Worm (Caenorhabditis elegans) whole organism, L3 larva: ENCODE results near the gene Y59A8B.24.

Experiments used
- ZK546.5 ChIP-seq: sonication (generic microtip); optimal IDR thresholded peaks from 2 replicates; lab custom pipeline; 2017; ENCODE audit warnings: missing biosample characterization, missing genetic modification characterization
- ceh-9 ChIP-seq: sonication (generic microtip); optimal IDR thresholded peaks from 2 replicates; lab custom pipeline; 2018; ENCODE audit warnings: missing biosample characterization, missing genetic modification characterization
- daf-12 ChIP-seq: fragments of 150-350 bp; optimal IDR thresholded peaks from 2 replicates; lab custom pipeline; 2014; ENCODE audit warnings: missing biosample characterization, missing genetic modification reagents, missing genetic modification characterization
- egl-27 ChIP-seq: sonication (generic microtip); optimal IDR thresholded peaks from 4 replicates; lab custom pipeline; 2017; ENCODE audit warnings: missing biosample characterization, missing genetic modification reagents, missing genetic modification characterization
- eor-1 ChIP-seq, 2 experiments: fragments of 150-350 bp; optimal IDR thresholded peaks; 2 replicates each; lab custom pipeline; 2014 to 2018; ENCODE audit warnings: missing biosample characterization in 2 of 2, missing genetic modification characterization in 2 of 2
- fkh-10 ChIP-seq: sonication (generic microtip); optimal IDR thresholded peaks from 2 replicates; lab custom pipeline; 2017; ENCODE audit warnings: missing biosample characterization, missing genetic modification reagents, missing genetic modification characterization
- mdl-1 ChIP-seq: fragments of 150-350 bp; optimal IDR thresholded peaks from 2 replicates; lab custom pipeline; 2014; ENCODE audit warnings: missing biosample characterization, missing genetic modification characterization
- mml-1 ChIP-seq: fragments of 150-350 bp; sonication (generic microtip); optimal IDR thresholded peaks from 3 replicates; lab custom pipeline; 2014; ENCODE audit warnings: missing biosample characterization, missing genetic modification characterization
- nfya-1 ChIP-seq: sonication (generic microtip); optimal IDR thresholded peaks from 2 replicates; lab custom pipeline; 2017; ENCODE audit warnings: missing genetic modification characterization, mild to moderate bottlenecking, missing compliant biosample characterization, antibody characterized with exemption, moderate library complexity; ENCODE audit not compliant: insufficient read depth
- nhr-12 ChIP-seq: fragments of 150-350 bp; optimal IDR thresholded peaks from 2 replicates; lab custom pipeline; 2014; ENCODE audit warnings: missing biosample characterization, missing genetic modification characterization
- nhr-23 ChIP-seq: fragments of 150-350 bp; optimal IDR thresholded peaks from 2 replicates; lab custom pipeline; 2014; ENCODE audit warnings: missing biosample characterization, missing genetic modification reagents, missing genetic modification characterization
- nhr-237 ChIP-seq: fragments of 150-350 bp; optimal IDR thresholded peaks from 2 replicates; lab custom pipeline; 2014; ENCODE audit warnings: missing biosample characterization, missing genetic modification characterization
- nhr-28 ChIP-seq: fragments of 150-350 bp; optimal IDR thresholded peaks from 2 replicates; lab custom pipeline; 2014; ENCODE audit warnings: missing biosample characterization, missing genetic modification characterization
- nhr-76 ChIP-seq: fragments of 150-350 bp; sonication (generic microtip); optimal IDR thresholded peaks from 5 replicates; lab custom pipeline; 2014; ENCODE audit warnings: missing biosample characterization, missing genetic modification characterization
- snpc-4 ChIP-seq: fragments of 150-350 bp; optimal IDR thresholded peaks from 2 replicates; lab custom pipeline; 2014; ENCODE audit warnings: missing biosample characterization, missing genetic modification characterization
- ztf-4 ChIP-seq: fragments of 150-350 bp; optimal IDR thresholded peaks from 2 replicates; lab custom pipeline; 2014; ENCODE audit warnings: missing biosample characterization, missing genetic modification characterization

The Y59A8B.24 gene

DNA sequence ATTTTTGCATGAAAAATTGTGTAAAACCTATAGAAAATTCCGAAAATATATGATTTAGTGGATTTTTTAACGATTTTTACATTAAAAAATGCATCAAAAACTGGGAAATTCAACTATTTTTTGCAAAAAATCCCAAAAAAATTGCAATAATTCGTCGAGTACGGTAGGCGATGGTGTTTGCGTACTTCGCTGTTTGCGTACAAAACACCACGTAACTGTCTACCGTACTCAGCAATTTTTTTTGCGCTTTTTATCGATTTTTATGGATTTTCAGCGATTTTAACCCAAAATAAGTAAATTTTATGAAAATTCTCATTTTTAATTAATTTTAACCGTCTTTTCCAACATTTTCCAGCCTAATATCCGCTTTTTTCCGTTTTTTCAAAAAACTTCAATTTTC is 31.2 kb downstream of the Y59A8B.24 start:
- TF ChIP-seq nhr-76 (tag; lab: Kevin White, UChicago) (no peak), nhr-23 (tag; lab: Kevin White, UChicago) (no peak), nhr-237 (tag; lab: Kevin White, UChicago) (no peak), mml-1 (tag; lab: Kevin White, UChicago) (no peak), daf-12 (tag; lab: Kevin White, UChicago) (no peak), nhr-12 (tag; lab: Kevin White, UChicago) (no peak), egl-27 (no peak), ztf-4 (tag; lab: Kevin White, UChicago) (no peak), ceh-9 (tag; lab: Kevin White, UChicago) (no peak), eor-1 (tag; optimal IDR thresholded peaks at IDR 0.05; lab: Kevin White, UChicago) (no peak)

DNA sequence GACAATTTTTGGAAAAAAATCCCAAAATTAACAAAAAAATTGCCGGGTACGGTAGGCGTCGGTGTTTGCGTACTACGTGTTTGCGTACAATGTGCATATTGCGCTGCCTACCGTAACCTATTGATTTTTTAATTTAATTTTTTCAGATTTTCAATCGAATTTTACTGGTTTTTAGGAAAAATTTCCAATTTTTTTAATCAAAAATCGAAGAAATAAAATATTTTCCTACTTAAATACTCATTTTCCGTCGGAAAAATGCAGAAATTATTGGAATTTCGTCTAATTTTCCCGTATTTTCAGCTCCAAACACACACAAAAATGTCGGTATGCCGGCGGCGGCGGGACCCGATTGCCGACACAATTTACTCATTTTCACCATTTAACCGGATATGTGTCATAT is 34.2 kb downstream of the Y59A8B.24 start, which contains the start of gene Y59A8B.21:
TSS of gene Y59A8B.21 (plus strand) at position 301 of the 400 bp plus-strand sequence.
- TF ChIP-seq daf-12 (tag; lab: Kevin White, UChicago) = no peak
- TF ChIP-seq mdl-1 = no peak
- TF ChIP-seq, all 47 proteins: peak for 0

DNA sequence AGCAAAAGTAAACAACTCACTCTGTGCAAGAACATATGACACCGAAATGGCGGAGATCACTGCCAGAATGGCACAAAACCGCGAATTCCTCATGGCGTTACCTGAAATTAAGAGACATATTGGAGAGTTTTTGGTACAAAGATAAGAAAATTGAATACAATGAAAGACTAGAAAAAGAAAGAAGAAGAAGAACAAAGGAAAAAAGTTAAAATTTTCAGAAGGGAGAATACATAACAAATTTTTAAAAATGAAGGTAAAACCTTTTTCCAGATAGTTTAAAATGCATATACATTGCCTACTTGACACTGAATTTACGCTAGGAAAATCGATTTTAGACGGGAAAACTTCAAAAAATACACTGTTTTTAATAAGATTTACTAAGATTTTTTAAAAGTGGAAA is 49.5 kb downstream of the Y59A8B.24 start, which contains the start of gene lon-8:
TSS of gene lon-8 (minus strand) at position 101 of the 400 bp plus-strand sequence.
- TF ChIP-seq nhr-237 (tag; lab: Kevin White, UChicago) = no peak
- no peak for TF ChIP-seq eor-1 (tag; optimal IDR thresholded peaks at IDR 0.05; lab: Kevin White, UChicago)
- TF ChIP-seq snpc-4 (tag; lab: Kevin White, UChicago) = no peak
- no peak for TF ChIP-seq nhr-76 (tag; lab: Kevin White, UChicago)
- TF ChIP-seq fkh-10 = no peak
- no peak for TF ChIP-seq nhr-12 (tag; lab: Kevin White, UChicago)
- no peak for TF ChIP-seq nhr-28
- TF ChIP-seq ZK546.5 (tag; lab: Kevin White, UChicago) = no peak
- TF ChIP-seq nfya-1 (tag; lab: Kevin White, UChicago) = no peak
